Worm (Caenorhabditis elegans) whole organism, L4 larva: ENCODE results near the gene hsp-25.
A peak's percentile ranks its signal among the peaks of the same experiment; 100 is the strongest.

Experiments used
- T26A8.4 ChIP-seq: fragments of 200-800 bp; sonication (Bioruptor generic); IDR thresholded peaks from 2 replicates; pipeline ENCODE4 v1.3.6; 2022; ENCODE audit warnings: missing genetic modification characterization, missing compliant biosample characterization
- Y105C5A.15 ChIP-seq: fragments of 200-800 bp; sonication (Bioruptor generic); IDR thresholded peaks from 2 replicates; pipeline ENCODE4 v1.3.6; 2022; ENCODE audit warnings: missing genetic modification characterization, missing compliant biosample characterization
- Y48G9A.11 ChIP-seq: fragments of 200-800 bp; sonication (Bioruptor generic); IDR thresholded peaks from 2 replicates; pipeline ENCODE4 v1.3.6; 2022; ENCODE audit warnings: missing genetic modification reagents, missing genetic modification characterization, missing compliant biosample characterization
- aha-1 ChIP-seq: fragments of 150-350 bp; peaks from one replicate; lab custom pipeline; 2014; ENCODE audit warnings: missing biosample characterization, missing genetic modification characterization
- aly-2 ChIP-seq: sonication (generic microtip); optimal IDR thresholded peaks from 2 replicates; lab custom pipeline; 2018; ENCODE audit warnings: missing biosample characterization, missing genetic modification characterization
- ceh-20 ChIP-seq: fragments of 200-800 bp; sonication (Bioruptor generic); IDR thresholded peaks from 2 replicates; pipeline ENCODE4 v1.3.6; 2022; ENCODE audit warnings: missing genetic modification reagents, missing genetic modification characterization, missing compliant biosample characterization
- daf-12 ChIP-seq: fragments of 150-350 bp; optimal IDR thresholded peaks from 2 replicates; lab custom pipeline; 2014; ENCODE audit warnings: missing biosample characterization, missing genetic modification reagents, missing genetic modification characterization
- daf-16 ChIP-seq, 3 experiments: sonication (generic microtip); optimal IDR thresholded peaks; 2 replicates each; lab custom pipeline; 2016 to 2017; ENCODE audit warnings: missing genetic modification characterization in 3 of 3, missing genetic modification reagents in 3 of 3, mild to moderate bottlenecking in 2 of 3, missing compliant biosample characterization in 2 of 3, missing biosample characterization in 1 of 3, moderate library complexity in 1 of 3
- dmd-6 ChIP-seq: fragments of 200-800 bp; sonication (Bioruptor generic); IDR thresholded peaks from 2 replicates; pipeline ENCODE4 v1.3.6; 2022; ENCODE audit warnings: missing genetic modification reagents, missing genetic modification characterization, missing compliant biosample characterization
- dmd-9 ChIP-seq: fragments of 200-800 bp; sonication (Bioruptor generic); IDR thresholded peaks from 2 replicates; pipeline ENCODE4 v1.3.6; 2022; ENCODE audit warnings: missing genetic modification reagents, missing genetic modification characterization, missing compliant biosample characterization
- duxl-1 ChIP-seq: sonication (generic microtip); optimal IDR thresholded peaks from 2 replicates; lab custom pipeline; 2016; ENCODE audit warnings: mild to moderate bottlenecking, missing genetic modification characterization, moderate library complexity, missing compliant biosample characterization; ENCODE audit not compliant: poor library complexity
- dve-1 ChIP-seq: sonication (generic microtip); optimal IDR thresholded peaks from 2 replicates; lab custom pipeline; 2017; ENCODE audit warnings: antibody characterized with exemption, mild to moderate bottlenecking, missing genetic modification characterization, missing compliant biosample characterization; ENCODE audit not compliant: insufficient read depth
- egl-27 ChIP-seq: sonication (generic microtip); optimal IDR thresholded peaks from 3 replicates; lab custom pipeline; 2017; ENCODE audit warnings: missing biosample characterization, missing genetic modification reagents, missing genetic modification characterization
- fkh-10 ChIP-seq: fragments of 150-350 bp; optimal IDR thresholded peaks from 2 replicates; lab custom pipeline; 2014; ENCODE audit warnings: missing biosample characterization, missing genetic modification reagents, missing genetic modification characterization
- hlh-11 ChIP-seq: fragments of 200-800 bp; sonication (Bioruptor generic); optimal IDR thresholded peaks from 2 replicates; lab custom pipeline; 2018; ENCODE audit warnings: mild to moderate bottlenecking, missing genetic modification characterization, missing compliant biosample characterization
- hlh-30 ChIP-seq: sonication (generic microtip); optimal IDR thresholded peaks from 2 replicates; lab custom pipeline; 2017; ENCODE audit warnings: antibody characterized with exemption, mild to moderate bottlenecking, missing genetic modification characterization, missing compliant biosample characterization; ENCODE audit not compliant: insufficient read depth
- lin-1 ChIP-seq: fragments of 200-800 bp; sonication (Bioruptor generic); IDR thresholded peaks from 2 replicates; pipeline ENCODE4 v1.3.6; 2022; ENCODE audit warnings: missing genetic modification reagents, missing genetic modification characterization, missing compliant biosample characterization
- lin-39 ChIP-seq: fragments of 150-350 bp; optimal IDR thresholded peaks from 2 replicates; lab custom pipeline; 2014; ENCODE audit warnings: missing biosample characterization, missing genetic modification reagents, missing genetic modification characterization
- lsy-2 ChIP-seq, 2 experiments: fragments of 150-350 bp in 1 of 2; sonication (generic microtip) in 1 of 2; optimal IDR thresholded peaks; 2 replicates each; lab custom pipeline; 2014 to 2017; ENCODE audit warnings: missing biosample characterization in 2 of 2, missing genetic modification characterization in 2 of 2
- madf-5 ChIP-seq, 2 experiments: fragments of 200-800 bp; sonication (Bioruptor generic); IDR thresholded peaks; 2 replicates each; pipeline ENCODE4 v1.3.6; 2022; ENCODE audit warnings: missing compliant biosample characterization in 2 of 2, missing genetic modification characterization in 2 of 2
- madf-9 ChIP-seq: fragments of 200-800 bp; sonication (Bioruptor generic); conservative IDR thresholded peaks from 2 replicates; pipeline ENCODE4 v1.3.6; 2022; ENCODE audit warnings: missing genetic modification reagents, missing genetic modification characterization, missing compliant biosample characterization
- mxl-2 ChIP-seq: fragments of 200-800 bp; sonication (Bioruptor generic); conservative IDR thresholded peaks from 2 replicates; pipeline ENCODE4 v1.3.6; 2022; ENCODE audit warnings: missing genetic modification reagents, missing genetic modification characterization, missing compliant biosample characterization
- mxl-3 ChIP-seq: fragments of 200-800 bp; sonication (Bioruptor generic); optimal IDR thresholded peaks from 2 replicates; lab custom pipeline; 2018; ENCODE audit warnings: mild to moderate bottlenecking, missing genetic modification characterization, missing compliant biosample characterization
- nhr-10 ChIP-seq: fragments of 150-350 bp; optimal IDR thresholded peaks from 2 replicates; lab custom pipeline; 2014; ENCODE audit warnings: missing biosample characterization, missing genetic modification characterization
- nhr-102 ChIP-seq: sonication (generic microtip); optimal IDR thresholded peaks from 2 replicates; lab custom pipeline; 2016; ENCODE audit warnings: mild to moderate bottlenecking, missing genetic modification characterization, moderate library complexity, missing compliant biosample characterization
- nhr-11 ChIP-seq: fragments of 150-350 bp; optimal IDR thresholded peaks from 2 replicates; lab custom pipeline; 2014; ENCODE audit warnings: missing biosample characterization, missing genetic modification characterization
- nhr-237 ChIP-seq: sonication (generic microtip); optimal IDR thresholded peaks from 2 replicates; lab custom pipeline; 2017; ENCODE audit warnings: missing biosample characterization, missing genetic modification characterization
- nhr-28 ChIP-seq: fragments of 150-350 bp; optimal IDR thresholded peaks from 2 replicates; lab custom pipeline; 2014; ENCODE audit warnings: missing biosample characterization, missing genetic modification characterization
- nhr-76 ChIP-seq: fragments of 150-350 bp; optimal IDR thresholded peaks from 2 replicates; lab custom pipeline; 2014; ENCODE audit warnings: missing biosample characterization, missing genetic modification characterization
- php-3 ChIP-seq: fragments of 200-800 bp; sonication (Bioruptor generic); IDR thresholded peaks from 2 replicates; pipeline ENCODE4 v1.3.6; 2022; ENCODE audit warnings: missing genetic modification reagents, missing genetic modification characterization, missing compliant biosample characterization
- rbr-2 ChIP-seq: sonication (generic microtip); optimal IDR thresholded peaks from 2 replicates; lab custom pipeline; 2016; ENCODE audit warnings: missing genotype, missing genetic modification characterization, missing compliant biosample characterization
- set-16 ChIP-seq: fragments of 200-800 bp; sonication (Bioruptor generic); IDR thresholded peaks from 2 replicates; pipeline ENCODE4 v1.3.6; 2022; ENCODE audit warnings: missing genetic modification reagents, missing genetic modification characterization, missing compliant biosample characterization
- tag-97 ChIP-seq: fragments of 200-800 bp; sonication (Bioruptor generic); IDR thresholded peaks from 2 replicates; pipeline ENCODE4 v1.3.6; 2022; ENCODE audit warnings: missing genetic modification characterization, missing compliant biosample characterization
- unc-62 ChIP-seq, 3 experiments: fragments of 150-350 bp in 1 of 3; sonication (generic microtip); optimal IDR thresholded peaks in 2 of 3; peaks in 1 of 3; 1 replicate in 1 of 3; 2 replicates in 2 of 3; lab custom pipeline; 2014 to 2017; ENCODE audit warnings: missing biosample characterization in 3 of 3, missing genetic modification characterization in 3 of 3, missing genetic modification reagents in 3 of 3, missing genotype in 1 of 3
- vab-7 ChIP-seq: fragments of 200-800 bp; sonication (Bioruptor generic); IDR thresholded peaks from 2 replicates; pipeline ENCODE4 v1.3.6; 2022; ENCODE audit warnings: missing genetic modification reagents, missing genetic modification characterization, missing compliant biosample characterization
- zag-1 ChIP-seq: fragments of 150-350 bp; optimal IDR thresholded peaks from 2 replicates; lab custom pipeline; 2014; ENCODE audit warnings: missing biosample characterization, missing genetic modification characterization
- zfp-2 ChIP-seq: sonication (generic microtip); optimal IDR thresholded peaks from 2 replicates; lab custom pipeline; 2016; ENCODE audit warnings: mild to moderate bottlenecking, missing genetic modification characterization, missing compliant biosample characterization
- zfp-3 ChIP-seq: fragments of 200-800 bp; sonication (Bioruptor generic); conservative IDR thresholded peaks from 2 replicates; pipeline ENCODE4 v1.3.6; 2022; ENCODE audit warnings: missing genetic modification reagents, missing genetic modification characterization, missing compliant biosample characterization
- zip-2 ChIP-seq: fragments of 150-350 bp; optimal IDR thresholded peaks from 2 replicates; lab custom pipeline; 2014; ENCODE audit warnings: missing biosample characterization, missing genetic modification characterization
- ztf-7 ChIP-seq: fragments of 150-350 bp; optimal IDR thresholded peaks from 2 replicates; lab custom pipeline; 2014; ENCODE audit warnings: missing biosample characterization, missing genetic modification characterization

Gene hsp-25

DNA sequence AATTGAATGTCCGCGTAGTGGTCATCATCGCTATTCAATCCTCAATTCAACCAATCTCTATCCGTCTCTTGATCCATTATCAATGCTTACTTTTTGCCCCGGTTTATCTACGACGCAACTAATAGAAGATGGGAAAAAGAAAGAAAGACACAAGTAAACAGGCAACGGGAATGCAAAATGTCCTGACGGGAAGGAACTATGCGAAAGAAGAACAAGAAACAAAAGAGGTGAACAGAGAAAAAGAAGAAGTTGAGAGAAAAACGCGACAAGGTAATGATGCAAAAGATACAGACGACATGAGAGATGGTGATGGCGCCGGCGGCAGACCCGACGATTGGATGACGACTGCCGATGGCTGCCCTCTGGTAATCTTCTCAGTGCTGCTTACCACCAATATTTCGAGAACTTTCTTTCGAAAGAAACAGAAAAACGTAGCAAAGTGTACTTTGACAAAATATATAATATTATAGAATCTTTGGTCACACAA is 2.6 kb upstream of the hsp-25 start (continued):
- no peak for TF ChIP-seq ztf-7 (tag; lab: Kevin White, UChicago)
- no peak for TF ChIP-seq nhr-76 (tag; lab: Kevin White, UChicago)
- no peak; the same call in 1 of the 2 replicates for TF ChIP-seq lin-1
- TF ChIP-seq ceh-20 (GFP tag; lab: Robert Waterston, UW): 0 out of 2 replicates have a peak, but pooled peaks have one; percentile 24
- no peak for TF ChIP-seq zag-1
- no peak for TF ChIP-seq tag-97 (GFP tag; lab: Robert Waterston, UW)
- no peak for TF ChIP-seq daf-12
- TF ChIP-seq lin-39: no peak
- peak in 1 of 2 experiments; percentile 44 for TF ChIP-seq lsy-2 (tag; optimal IDR thresholded peaks at IDR 0.05; lab: Kevin White, UChicago)
- TF ChIP-seq zfp-3: no peak
- TF ChIP-seq zfp-2 (tag; lab: Kevin White, UChicago): no peak
- no peak for TF ChIP-seq T26A8.4 (GFP tag; lab: Robert Waterston, UW)
- TF ChIP-seq fkh-10: no peak
- TF ChIP-seq egl-27 (tag; lab: Kevin White, UChicago): no peak
- no peak for TF ChIP-seq Y105C5A.15 (GFP tag; lab: Robert Waterston, UW)
- TF ChIP-seq madf-9 (GFP tag; lab: Robert Waterston, UW): no peak
- TF ChIP-seq zip-2: no peak
- TF ChIP-seq aly-2 (tag; lab: Kevin White, UChicago): no peak
- TF ChIP-seq dmd-9: no peak

- peak; percentile 64 for TF ChIP-seq hlh-11 (tag; lab: Kevin White, UChicago)
- no peak for TF ChIP-seq lin-39
- no peak for TF ChIP-seq daf-16 (GFP tag; optimal IDR thresholded peaks at IDR 0.05; lab: Kevin White, UChicago)
- peak; percentile 0 for TF ChIP-seq daf-16 (tag; optimal IDR thresholded peaks at IDR 0.05; lab: Kevin White, UChicago)
- TF ChIP-seq hlh-30 (tag; lab: Kevin White, UChicago): peak; percentile 26
- peak; percentile 58 for TF ChIP-seq php-3 (GFP tag; lab: Robert Waterston, UW)
- TF ChIP-seq dve-1 (tag; lab: Kevin White, UChicago): peak; percentile 27
- TF ChIP-seq nhr-28 (tag; lab: Kevin White, UChicago): peak; percentile 37
- TF ChIP-seq madf-9 (GFP tag; lab: Robert Waterston, UW): no peak
- 0 out of 2 replicates have a peak, but pooled peaks have one; percentile 10 for TF ChIP-seq dmd-6 (GFP tag; lab: Robert Waterston, UW)
Observed at ce11 chrX:6041094-6041441, 1.6 kb upstream of the hsp-25 start.

- TF ChIP-seq mxl-3: peak; percentile 2
- peak in 1 of 2 experiments; percentile 74 for TF ChIP-seq unc-62 (GFP tag; optimal IDR thresholded peaks at IDR 0.05 in 1 of 2; lab: Kevin White, UChicago)
- no peak for TF ChIP-seq unc-62 (tag; optimal IDR thresholded peaks at IDR 0.05; lab: Kevin White, UChicago)
- no peak for TF ChIP-seq duxl-1 (tag; lab: Kevin White, UChicago)
- TF ChIP-seq nhr-102: no peak
- no peak for TF ChIP-seq rbr-2 (tag; lab: Kevin White, UChicago)
- no peak for TF ChIP-seq madf-5 (GFP tag; IDR thresholded peaks at IDR 0.05; lab: Robert Waterston, UW)
- peak; percentile 78 for TF ChIP-seq set-16 (GFP tag; lab: Robert Waterston, UW)
- peak in 1 of 2 experiments; percentile 22 for TF ChIP-seq daf-16 (GFP tag; optimal IDR thresholded peaks at IDR 0.05; lab: Kevin White, UChicago)
- no peak for TF ChIP-seq daf-16 (tag; optimal IDR thresholded peaks at IDR 0.05; lab: Kevin White, UChicago)
- TF ChIP-seq aha-1 (tag; lab: Kevin White, UChicago): peak; percentile 73
Observed at ce11 chrX:6040435-6041093, 1.1 kb upstream of the hsp-25 start.

DNA sequence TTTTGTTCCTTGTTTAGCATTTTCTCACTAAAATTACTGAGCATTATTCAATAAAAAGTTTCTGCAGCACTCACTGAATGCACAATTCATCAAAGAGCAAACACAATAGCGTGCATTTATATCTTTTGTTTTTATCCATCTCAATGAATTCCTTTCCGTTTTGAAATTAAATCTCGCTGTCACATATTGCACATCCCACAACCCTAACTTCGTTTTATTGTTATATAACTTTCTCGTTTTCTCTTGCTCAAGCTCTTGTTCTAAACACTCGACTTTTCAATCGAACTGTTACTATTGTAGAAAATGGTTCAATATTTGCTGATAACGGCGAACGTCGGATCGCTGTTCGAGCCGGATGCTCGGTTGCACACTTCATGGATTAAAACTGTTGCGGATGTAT is 8.3 kb downstream of the hsp-25 start, which contains the start of gene ipp-5:
ipp-5 (plus strand) TSS at position 301 of the 400 bp plus-strand sequence.
- TF ChIP-seq mxl-2 (GFP tag; lab: Robert Waterston, UW): no peak
- no peak for TF ChIP-seq nhr-11 (tag; lab: Kevin White, UChicago)
- no peak for TF ChIP-seq Y48G9A.11
- no peak for TF ChIP-seq nhr-237
- no peak for TF ChIP-seq nhr-10
- TF ChIP-seq vab-7 (GFP tag; lab: Robert Waterston, UW): no peak
- TF ChIP-seq aha-1 (tag; lab: Kevin White, UChicago): peak; percentile 33
